Fruit fly (Drosophila melanogaster): ENCODE results near the gene baz.

The baz gene

dm6 chrX:17132685-17133084, 27.1 kb upstream of the baz start:
- TF ChIP-seq rn (GFP tag; IDR thresholded peaks at IDR 0.05) (no peak), D1 (tag; optimal IDR thresholded peaks at IDR 0.05) (no peak), CG15710 (tag; optimal IDR thresholded peaks at IDR 0.05) (no peak), fd96Ca (GFP tag; IDR thresholded peaks at IDR 0.05) (no peak), CG13204 (GFP tag; optimal IDR thresholded peaks at IDR 0.05) (no peak)

- TF ChIP-seq CG9948 (tag; optimal IDR thresholded peaks at IDR 0.05): no peak
- TF ChIP-seq CG17806 (tag; optimal IDR thresholded peaks at IDR 0.05): no peak
- TF ChIP-seq gl (tag; optimal IDR thresholded peaks at IDR 0.05): no peak
- no peak for TF ChIP-seq CG13204 (GFP tag; optimal IDR thresholded peaks at IDR 0.05)
- TF ChIP-seq CG15710 (tag; optimal IDR thresholded peaks at IDR 0.05): no peak
- no peak for TF ChIP-seq CG34367 (tag; optimal IDR thresholded peaks at IDR 0.05)
- TF ChIP-seq Snoo (tag; optimal IDR thresholded peaks at IDR 0.05): no peak
- TF ChIP-seq CG8159 (tag; optimal IDR thresholded peaks at IDR 0.05): no peak
- TF ChIP-seq rn (GFP tag; IDR thresholded peaks at IDR 0.05): no peak
- no peak for TF ChIP-seq D1 (tag; optimal IDR thresholded peaks at IDR 0.05)
- no peak for TF ChIP-seq CG10348 (GFP tag; IDR thresholded peaks at IDR 0.05)
- TF ChIP-seq Pif1A (GFP tag; optimal IDR thresholded peaks at IDR 0.05): no peak
- TF ChIP-seq CG12605 (GFP tag; IDR thresholded peaks at IDR 0.05): no peak
- TF ChIP-seq CG4496 (GFP tag; IDR thresholded peaks at IDR 0.05): no peak
- no peak for TF ChIP-seq fd96Ca (GFP tag; IDR thresholded peaks at IDR 0.05)
- no peak for TF ChIP-seq Pif1B (GFP tag; optimal IDR thresholded peaks at IDR 0.05)
- no peak for TF ChIP-seq CG32121 (GFP tag; IDR thresholded peaks at IDR 0.05)
- TF ChIP-seq Ets98B (GFP tag; IDR thresholded peaks at IDR 0.05): no peak
- TF ChIP-seq CG14655 (GFP tag; optimal IDR thresholded peaks at IDR 0.05): no peak
- no peak for TF ChIP-seq CG8301 (tag; optimal IDR thresholded peaks at IDR 0.05)
Observed at dm6 chrX:17142940-17143534, 16.8 kb upstream of the baz start, which contains the start of the genes mei-217 and mei-218. TSS of gene mei-217 (minus strand) at chrX:17142990. TSS of gene mei-218 (minus strand) at chrX:17142990.

dm6 chrX:17146529-17146928, 13.3 kb upstream of the baz start:
- TF ChIP-seq D1 (tag; optimal IDR thresholded peaks at IDR 0.05) (no peak), CG34367 (tag; optimal IDR thresholded peaks at IDR 0.05) (no peak), EcR (GFP tag; optimal IDR thresholded peaks at IDR 0.05) (no peak), Ets98B (GFP tag; IDR thresholded peaks at IDR 0.05) (no peak), CG17806 (tag; optimal IDR thresholded peaks at IDR 0.05) (no peak), rn (GFP tag; IDR thresholded peaks at IDR 0.05) (no peak), gl (tag; optimal IDR thresholded peaks at IDR 0.05) (no peak), CG9948 (tag; optimal IDR thresholded peaks at IDR 0.05) (no peak), Pif1B (GFP tag; optimal IDR thresholded peaks at IDR 0.05) (no peak), Snoo (tag; optimal IDR thresholded peaks at IDR 0.05) (no peak), CG8301 (tag; optimal IDR thresholded peaks at IDR 0.05) (no peak), Pif1A (GFP tag; optimal IDR thresholded peaks at IDR 0.05) (no peak), CG13204 (GFP tag; optimal IDR thresholded peaks at IDR 0.05) (no peak), fd96Ca (GFP tag; IDR thresholded peaks at IDR 0.05) (no peak), CG14655 (GFP tag; optimal IDR thresholded peaks at IDR 0.05) (no peak)

dm6 chrX:17147983-17148637, 11.7 kb upstream of the baz start, which contains the start of gene RpS5a:
TSS of gene RpS5a (minus strand) at chrX:17148264.
- peak; percentile 60 for TF ChIP-seq Pif1B (GFP tag; optimal IDR thresholded peaks at IDR 0.05)
- TF ChIP-seq CG14655 (GFP tag; optimal IDR thresholded peaks at IDR 0.05): no peak
- peak; percentile 66 for TF ChIP-seq Pif1A (GFP tag; optimal IDR thresholded peaks at IDR 0.05)
- TF ChIP-seq fd96Ca (GFP tag; IDR thresholded peaks at IDR 0.05): peak; percentile 60; the same call in 1 of the 3 replicates
- no peak for TF ChIP-seq D1 (tag; optimal IDR thresholded peaks at IDR 0.05)
- no peak for TF ChIP-seq CG32121 (GFP tag; IDR thresholded peaks at IDR 0.05)
- peak; percentile 50; the same call in 1 of the 2 replicates for TF ChIP-seq CG12605 (GFP tag; IDR thresholded peaks at IDR 0.05)
- TF ChIP-seq CG15710 (tag; optimal IDR thresholded peaks at IDR 0.05): peak; percentile 62
- TF ChIP-seq CG8159 (tag; optimal IDR thresholded peaks at IDR 0.05): peak; percentile 29
- TF ChIP-seq CG4496 (GFP tag; IDR thresholded peaks at IDR 0.05): peak; percentile 80
- 0 out of 2 replicates have a peak, but pooled peaks have one; percentile 32 for TF ChIP-seq rn (GFP tag; IDR thresholded peaks at IDR 0.05)
- peak; percentile 64 for TF ChIP-seq Ets98B (GFP tag; IDR thresholded peaks at IDR 0.05)
- TF ChIP-seq CG17806 (tag; optimal IDR thresholded peaks at IDR 0.05): peak; percentile 14
- TF ChIP-seq EcR (GFP tag; optimal IDR thresholded peaks at IDR 0.05): no peak
- TF ChIP-seq gl (tag; optimal IDR thresholded peaks at IDR 0.05): peak; percentile 55
- TF ChIP-seq CG9948 (tag; optimal IDR thresholded peaks at IDR 0.05): peak; percentile 16
- no peak for TF ChIP-seq CG10348 (GFP tag; IDR thresholded peaks at IDR 0.05)
- no peak for TF ChIP-seq CG13204 (GFP tag; optimal IDR thresholded peaks at IDR 0.05)
- peak; percentile 25 for TF ChIP-seq CG8301 (tag; optimal IDR thresholded peaks at IDR 0.05)
- TF ChIP-seq Snoo (tag; optimal IDR thresholded peaks at IDR 0.05): peak; percentile 86
- peak; percentile 69 for TF ChIP-seq CG34367 (tag; optimal IDR thresholded peaks at IDR 0.05)

dm6 chrX:17148951-17149449, 10.8 kb upstream of the baz start, which contains the start of gene Chchd2:
TSS of gene Chchd2 (plus strand) at chrX:17149001.
- TF ChIP-seq fd96Ca (GFP tag; IDR thresholded peaks at IDR 0.05): no peak
- no peak for TF ChIP-seq EcR (GFP tag; optimal IDR thresholded peaks at IDR 0.05)
- 0 out of 3 replicates have a peak, but pooled peaks have one; percentile 37 for TF ChIP-seq CG4496 (GFP tag; IDR thresholded peaks at IDR 0.05)
- no peak for TF ChIP-seq CG15710 (tag; optimal IDR thresholded peaks at IDR 0.05)
- peak; percentile 18 for TF ChIP-seq Snoo (tag; optimal IDR thresholded peaks at IDR 0.05)
- no peak for TF ChIP-seq CG8301 (tag; optimal IDR thresholded peaks at IDR 0.05)

Measured in whole organism, pupa.